Worm (Caenorhabditis elegans) whole organism, early embryonic: ENCODE data around the gene C37C3.1.

Experiments used
- scrt-1 ChIP-seq: fragments of 200-800 bp; sonication (Bioruptor generic); IDR thresholded peaks from 2 replicates; pipeline ENCODE4 v1.3.6; 2022; ENCODE audit warnings: missing genetic modification characterization, missing compliant biosample characterization
- sea-1 ChIP-seq: fragments of 200-800 bp; sonication (Bioruptor generic); conservative IDR thresholded peaks from 2 replicates; pipeline ENCODE4 v1.3.6; 2022; ENCODE audit warnings: missing genetic modification characterization, missing compliant biosample characterization
- tra-4 ChIP-seq: sonication (generic microtip); optimal IDR thresholded peaks from 2 replicates; lab custom pipeline; 2017; ENCODE audit warnings: missing genetic modification characterization, missing compliant biosample characterization

ce11 chrV:7836911-7837310 lies 20.9 kb upstream of the C37C3.1 start, which contains the start of gene txt-5:
- no peak for TF ChIP-seq tra-4 (tag; lab: Kevin White, UChicago)
- no peak for TF ChIP-seq sea-1 (GFP tag; lab: Robert Waterston, UW)
- TF ChIP-seq scrt-1: no peak
